Fruit fly (Drosophila melanogaster) whole organism, pupa: ENCODE measurements around the gene CG5181.

ENCODE experiments used
- CG10348 ChIP-seq: fragments of 200-800 bp; sonication (Bioruptor generic); IDR thresholded peaks from 2 replicates; pipeline ENCODE4 v1.3.6; 2022; ENCODE audit warnings: missing biosample characterization, missing genetic modification characterization
- CG12605 ChIP-seq: fragments of 200-800 bp; sonication (Bioruptor generic); IDR thresholded peaks from 2 replicates; pipeline ENCODE4 v1.3.6; 2022; ENCODE audit warnings: missing biosample characterization, missing genetic modification characterization
- CG13204 ChIP-seq: fragments of 200-800 bp; sonication (Bioruptor generic); optimal IDR thresholded peaks from 2 replicates; lab custom pipeline; 2018; ENCODE audit warnings: missing biosample characterization, mild to moderate bottlenecking, missing genetic modification characterization, moderate library complexity
- CG14655 ChIP-seq: fragments of 200-800 bp; sonication (Bioruptor generic); optimal IDR thresholded peaks from 3 replicates; lab custom pipeline; 2017; ENCODE audit warnings: mild to moderate bottlenecking, missing biosample characterization, missing genetic modification reagents, missing genetic modification characterization
- CG15710 ChIP-seq: fragments of 200-800 bp; sonication (Bioruptor generic); optimal IDR thresholded peaks from 2 replicates; lab custom pipeline; 2018; ENCODE audit warnings: missing biosample characterization, mild to moderate bottlenecking, missing genetic modification characterization, moderate library complexity
- CG17806 ChIP-seq: fragments of 200-800 bp; sonication (Bioruptor generic); optimal IDR thresholded peaks from 2 replicates; lab custom pipeline; 2018; ENCODE audit warnings: missing biosample characterization, mild to moderate bottlenecking, missing genetic modification characterization, moderate library complexity
- CG32121 ChIP-seq: fragments of 200-800 bp; sonication (Bioruptor generic); IDR thresholded peaks from 2 replicates; pipeline ENCODE4 v1.3.6; 2022; ENCODE audit warnings: missing biosample characterization, missing genetic modification characterization
- CG34367 ChIP-seq: fragments of 200-800 bp; sonication (Bioruptor generic); optimal IDR thresholded peaks from 2 replicates; lab custom pipeline; 2018; ENCODE audit warnings: missing biosample characterization, mild to moderate bottlenecking, missing genetic modification characterization
- CG4496 ChIP-seq: fragments of 200-800 bp; sonication (Bioruptor generic); IDR thresholded peaks from 3 replicates; pipeline ENCODE4 v1.3.6; 2022; ENCODE audit warnings: missing biosample characterization, missing genetic modification characterization
- CG8159 ChIP-seq: fragments of 200-800 bp; sonication (Bioruptor generic); optimal IDR thresholded peaks from 3 replicates; lab custom pipeline; 2018; ENCODE audit warnings: missing biosample characterization, mild to moderate bottlenecking, missing genetic modification characterization, moderate library complexity
- CG8301 ChIP-seq: fragments of 200-800 bp; sonication (Bioruptor generic); optimal IDR thresholded peaks from 2 replicates; lab custom pipeline; 2018; ENCODE audit warnings: missing biosample characterization, mild to moderate bottlenecking, missing genetic modification characterization
- CG9948 ChIP-seq: fragments of 200-800 bp; sonication (Bioruptor generic); optimal IDR thresholded peaks from 2 replicates; lab custom pipeline; 2018; ENCODE audit warnings: missing biosample characterization, mild to moderate bottlenecking, missing genetic modification characterization, moderate library complexity
- D1 ChIP-seq: fragments of 200-800 bp; sonication (Bioruptor generic); optimal IDR thresholded peaks from 2 replicates; lab custom pipeline; 2018; ENCODE audit warnings: missing biosample characterization, mild to moderate bottlenecking, missing genetic modification characterization, moderate library complexity
- EcR ChIP-seq: fragments of 200-800 bp; sonication (Bioruptor generic); optimal IDR thresholded peaks from 3 replicates; lab custom pipeline; 2019; ENCODE audit warnings: missing biosample characterization, missing genetic modification characterization, mild to moderate bottlenecking, moderate library complexity, missing genetic modification reagents
- Ets98B ChIP-seq: fragments of 200-800 bp; sonication (Bioruptor generic); IDR thresholded peaks from 2 replicates; pipeline ENCODE4 v1.3.6; 2022; ENCODE audit warnings: missing biosample characterization, missing genetic modification characterization
- Pif1A ChIP-seq: fragments of 200-800 bp; sonication (Bioruptor generic); optimal IDR thresholded peaks from 3 replicates; lab custom pipeline; 2016; ENCODE audit warnings: missing biosample characterization, missing genetic modification characterization
- Pif1B ChIP-seq: fragments of 200-800 bp; sonication (Bioruptor generic); optimal IDR thresholded peaks from 3 replicates; lab custom pipeline; 2016; ENCODE audit warnings: missing biosample characterization, missing genetic modification characterization
- Snoo ChIP-seq: fragments of 200-800 bp; sonication (Bioruptor generic); optimal IDR thresholded peaks from 3 replicates; lab custom pipeline; 2017; ENCODE audit warnings: missing biosample characterization, mild to moderate bottlenecking, missing genetic modification characterization, inconsistent platforms
- fd96Ca ChIP-seq: fragments of 200-800 bp; sonication (Bioruptor generic); IDR thresholded peaks from 3 replicates; pipeline ENCODE4 v1.3.6; 2022; ENCODE audit warnings: missing biosample characterization, missing genetic modification characterization
- gl ChIP-seq: fragments of 200-800 bp; sonication (Bioruptor generic); optimal IDR thresholded peaks from 2 replicates; lab custom pipeline; 2018; ENCODE audit warnings: missing biosample characterization, mild to moderate bottlenecking, missing genetic modification characterization
- rn ChIP-seq: fragments of 200-800 bp; sonication (Bioruptor generic); IDR thresholded peaks from 2 replicates; pipeline ENCODE4 v1.3.6; 2022; ENCODE audit warnings: missing biosample characterization, missing genetic modification characterization

Gene CG5181

dm6 chr2L:7420305-7421287 lies 11.0 kb upstream of the CG5181 start:
- TF ChIP-seq fd96Ca (GFP tag; lab: Robert Waterston, UW): peak; percentile 88
- peak; percentile 90 for TF ChIP-seq EcR (GFP tag; lab: Kevin White, UChicago)
- TF ChIP-seq Pif1B (GFP tag; lab: Kevin White, UChicago): peak; percentile 74
- no peak; the same call in 2 of the 3 replicates for TF ChIP-seq CG4496 (GFP tag; lab: Robert Waterston, UW)
- peak; percentile 76 for TF ChIP-seq CG34367
- peak; percentile 86 for TF ChIP-seq Pif1A (GFP tag; lab: Kevin White, UChicago)
- no peak for TF ChIP-seq CG10348 (GFP tag; lab: Robert Waterston, UW)
- peak; percentile 68 for TF ChIP-seq Snoo (tag; lab: Kevin White, UChicago)
- peak; percentile 81 for TF ChIP-seq CG14655 (GFP tag; lab: Kevin White, UChicago)
- peak; percentile 38 for TF ChIP-seq D1 (tag; lab: Kevin White, UChicago)
- TF ChIP-seq gl (tag; lab: Kevin White, UChicago): peak; percentile 63
- peak; percentile 96 for TF ChIP-seq CG15710
- TF ChIP-seq Ets98B: peak; percentile 64
- TF ChIP-seq CG9948: peak; percentile 78
- peak; percentile 68 for TF ChIP-seq CG8301 (tag; lab: Kevin White, UChicago)
- peak; percentile 57 for TF ChIP-seq CG12605 (GFP tag; lab: Robert Waterston, UW)
- TF ChIP-seq CG8159 (tag; lab: Kevin White, UChicago): peak; percentile 92
- peak; percentile 64 for TF ChIP-seq CG32121
- peak; percentile 84 for TF ChIP-seq CG17806
- peak; percentile 77 for TF ChIP-seq CG13204 (GFP tag; lab: Kevin White, UChicago)
- TF ChIP-seq rn (GFP tag; lab: Robert Waterston, UW): peak; percentile 76

dm6 chr2L:7419408-7420304 lies 10.0 kb upstream of the CG5181 start:
- TF ChIP-seq Ets98B (no peak), CG10348 (GFP tag; lab: Robert Waterston, UW) (no peak), CG4496 (GFP tag; lab: Robert Waterston, UW) (no peak), gl (tag; lab: Kevin White, UChicago) (no peak), CG8159 (tag; lab: Kevin White, UChicago) (peak; percentile 82), CG12605 (GFP tag; lab: Robert Waterston, UW) (peak; percentile 38; the same call in 1 of the 2 replicates), CG34367 (peak; percentile 59), Pif1A (GFP tag; lab: Kevin White, UChicago) (peak; percentile 55), Snoo (tag; lab: Kevin White, UChicago) (peak; percentile 57), fd96Ca (GFP tag; lab: Robert Waterston, UW) (no peak; the same call in 2 of the 3 replicates), Pif1B (GFP tag; lab: Kevin White, UChicago) (peak; percentile 39), D1 (tag; lab: Kevin White, UChicago) (no peak), EcR (GFP tag; lab: Kevin White, UChicago) (peak; percentile 97), rn (GFP tag; lab: Robert Waterston, UW) (no peak), CG15710 (peak; percentile 81), CG9948 (peak; percentile 74), CG14655 (GFP tag; lab: Kevin White, UChicago) (peak; percentile 58), CG13204 (GFP tag; lab: Kevin White, UChicago) (peak; percentile 23), CG8301 (tag; lab: Kevin White, UChicago) (peak; percentile 45), CG32121 (peak; percentile 28; the same call in 1 of the 2 replicates), CG17806 (peak; percentile 65)

dm6 chr2L:7418148-7418988 lies 8.8 kb upstream of the CG5181 start:
- TF ChIP-seq Ets98B (peak; percentile 55), D1 (tag; lab: Kevin White, UChicago) (peak; percentile 5), CG4496 (GFP tag; lab: Robert Waterston, UW) (no peak), Pif1A (GFP tag; lab: Kevin White, UChicago) (peak; percentile 51), CG8159 (tag; lab: Kevin White, UChicago) (peak; percentile 85), CG9948 (peak; percentile 83), CG17806 (peak; percentile 75), Pif1B (GFP tag; lab: Kevin White, UChicago) (peak; percentile 69), CG34367 (peak; percentile 80), CG32121 (no peak), gl (tag; lab: Kevin White, UChicago) (no peak), CG12605 (GFP tag; lab: Robert Waterston, UW) (peak; percentile 28), CG13204 (GFP tag; lab: Kevin White, UChicago) (no peak), CG10348 (GFP tag; lab: Robert Waterston, UW) (no peak), EcR (GFP tag; lab: Kevin White, UChicago) (peak; percentile 99), CG8301 (tag; lab: Kevin White, UChicago) (peak; percentile 75), CG15710 (peak; percentile 83), rn (GFP tag; lab: Robert Waterston, UW) (no peak), Snoo (tag; lab: Kevin White, UChicago) (peak; percentile 77), CG14655 (GFP tag; lab: Kevin White, UChicago) (peak; percentile 87), fd96Ca (GFP tag; lab: Robert Waterston, UW) (no peak; the same call in 2 of the 3 replicates)
- TF ChIP-seq, all 21 proteins: peak for 14
